Worm (Caenorhabditis elegans) whole organism, late embryonic: ENCODE data around the gene cyp-35A3.

Source experiments
- C08G9.2 ChIP-seq: sonication (generic microtip); optimal IDR thresholded peaks from 2 replicates; lab custom pipeline; 2016; ENCODE audit warnings: mild to moderate bottlenecking, missing genetic modification characterization, moderate library complexity, missing compliant biosample characterization
- C38D4.7 ChIP-seq: fragments of 200-800 bp; sonication (Bioruptor generic); optimal IDR thresholded peaks from 2 replicates; lab custom pipeline; 2018; ENCODE audit warnings: mild to moderate bottlenecking, missing genetic modification characterization, moderate library complexity, missing compliant biosample characterization
- K02D7.2 ChIP-seq: sonication (generic microtip); optimal IDR thresholded peaks from 2 replicates; lab custom pipeline; 2017; ENCODE audit warnings: mild to moderate bottlenecking, missing genetic modification characterization, missing compliant biosample characterization
- K09A11.1 ChIP-seq: sonication (generic microtip); optimal IDR thresholded peaks from 2 replicates; lab custom pipeline; 2017; ENCODE audit warnings: antibody characterized with exemption, mild to moderate bottlenecking, missing genetic modification characterization, missing compliant biosample characterization; ENCODE audit not compliant: insufficient read depth
- T23F11.4 ChIP-seq: fragments of 200-800 bp; sonication (Bioruptor generic); optimal IDR thresholded peaks from 2 replicates; lab custom pipeline; 2018; ENCODE audit warnings: mild to moderate bottlenecking, missing genetic modification characterization, missing compliant biosample characterization
- Y22D7AL.16 ChIP-seq: sonication (generic microtip); optimal IDR thresholded peaks from 2 replicates; lab custom pipeline; 2016; ENCODE audit warnings: missing genetic modification characterization, missing compliant biosample characterization
- ahr-1 ChIP-seq: sonication (generic microtip); optimal IDR thresholded peaks from 2 replicates; lab custom pipeline; 2016; ENCODE audit warnings: missing genetic modification characterization, missing compliant biosample characterization
- ama-1 ChIP-seq: fragments of 150-350 bp; optimal IDR thresholded peaks from 2 replicates; lab custom pipeline; 2014
- ceh-14 ChIP-seq: sonication (generic microtip); optimal IDR thresholded peaks from 2 replicates; lab custom pipeline; 2016; ENCODE audit warnings: missing genotype, missing genetic modification characterization, missing compliant biosample characterization
- ceh-19 ChIP-seq: fragments of 200-800 bp; sonication (Bioruptor generic); optimal IDR thresholded peaks from 2 replicates; lab custom pipeline; 2018; ENCODE audit warnings: mild to moderate bottlenecking, missing genetic modification characterization, missing compliant biosample characterization
- ceh-2 ChIP-seq: sonication (generic microtip); optimal IDR thresholded peaks from 2 replicates; lab custom pipeline; 2016; ENCODE audit warnings: missing genotype, missing genetic modification characterization, missing compliant biosample characterization
- ceh-24 ChIP-seq: sonication (generic microtip); optimal IDR thresholded peaks from 2 replicates; lab custom pipeline; 2016; ENCODE audit warnings: mild to moderate bottlenecking, missing genetic modification characterization, missing compliant biosample characterization
- ceh-31 ChIP-seq: sonication (generic microtip); optimal IDR thresholded peaks from 2 replicates; lab custom pipeline; 2016; ENCODE audit warnings: missing genetic modification characterization, missing compliant biosample characterization
- ceh-34 ChIP-seq: sonication (generic microtip); optimal IDR thresholded peaks from 2 replicates; lab custom pipeline; 2016; ENCODE audit warnings: mild to moderate bottlenecking, missing genetic modification characterization, missing compliant biosample characterization
- ceh-45 ChIP-seq: fragments of 200-800 bp; sonication (Bioruptor generic); IDR thresholded peaks from 2 replicates; pipeline ENCODE4 v1.3.6; 2022; ENCODE audit warnings: missing genetic modification reagents, missing genetic modification characterization, missing compliant biosample characterization
- ceh-48 ChIP-seq: sonication (generic microtip); optimal IDR thresholded peaks from 2 replicates; lab custom pipeline; 2016; ENCODE audit warnings: missing genetic modification characterization, inconsistent platforms, missing compliant biosample characterization
- ceh-6 ChIP-seq: fragments of 200-800 bp; sonication (Bioruptor generic); optimal IDR thresholded peaks from 2 replicates; lab custom pipeline; 2018; ENCODE audit warnings: mild to moderate bottlenecking, missing genetic modification characterization, missing compliant biosample characterization
- ceh-9 ChIP-seq: sonication (generic microtip); optimal IDR thresholded peaks from 2 replicates; lab custom pipeline; 2016; ENCODE audit warnings: mild to moderate bottlenecking, missing genetic modification characterization, inconsistent platforms, missing compliant biosample characterization
- dmd-4 ChIP-seq: sonication (generic microtip); optimal IDR thresholded peaks from 2 replicates; lab custom pipeline; 2016; ENCODE audit warnings: borderline replicate concordance, missing genetic modification characterization, missing compliant biosample characterization
- elt-4 ChIP-seq: sonication (generic microtip); optimal IDR thresholded peaks from 2 replicates; lab custom pipeline; 2016; ENCODE audit warnings: missing genetic modification characterization, missing compliant biosample characterization
- ets-4 ChIP-seq: sonication (generic microtip); optimal IDR thresholded peaks from 2 replicates; lab custom pipeline; 2016; ENCODE audit warnings: missing genetic modification characterization, missing compliant biosample characterization
- eyg-1 ChIP-seq: sonication (generic microtip); optimal IDR thresholded peaks from 2 replicates; lab custom pipeline; 2016; ENCODE audit warnings: missing genotype, missing genetic modification characterization, missing compliant biosample characterization
- fkh-6 ChIP-seq: sonication (generic microtip); optimal IDR thresholded peaks from 2 replicates; lab custom pipeline; 2016; ENCODE audit warnings: missing genetic modification characterization, missing compliant biosample characterization
- gmeb-2 ChIP-seq: sonication (generic microtip); optimal IDR thresholded peaks from 2 replicates; lab custom pipeline; 2016; ENCODE audit warnings: missing genetic modification characterization, inconsistent platforms, missing compliant biosample characterization
- hlh-6 ChIP-seq: sonication (generic microtip); optimal IDR thresholded peaks from 2 replicates; lab custom pipeline; 2016; ENCODE audit warnings: missing genotype, missing genetic modification characterization, missing compliant biosample characterization
- mec-3 ChIP-seq: sonication (generic microtip); optimal IDR thresholded peaks from 2 replicates; lab custom pipeline; 2016; ENCODE audit warnings: borderline replicate concordance, missing genetic modification characterization, missing compliant biosample characterization
- nfya-1 ChIP-seq: sonication (generic microtip); optimal IDR thresholded peaks from 2 replicates; lab custom pipeline; 2017; ENCODE audit warnings: missing genetic modification characterization, mild to moderate bottlenecking, missing compliant biosample characterization, antibody characterized with exemption, moderate library complexity
- nhr-11 ChIP-seq: fragments of 150-350 bp; optimal IDR thresholded peaks from 2 replicates; lab custom pipeline; 2014; ENCODE audit warnings: missing biosample characterization, missing genetic modification characterization
- nhr-232 ChIP-seq: sonication (generic microtip); optimal IDR thresholded peaks from 2 replicates; lab custom pipeline; 2016; ENCODE audit warnings: missing genetic modification characterization, missing compliant biosample characterization
- pag-3 ChIP-seq: sonication (generic microtip); optimal IDR thresholded peaks from 2 replicates; lab custom pipeline; 2016; ENCODE audit warnings: missing compliant biosample characterization, missing genetic modification characterization, borderline replicate concordance
- pax-1 ChIP-seq: fragments of 150-350 bp; optimal IDR thresholded peaks from 2 replicates; lab custom pipeline; 2014; ENCODE audit warnings: missing biosample characterization, missing genetic modification characterization
- pha-4 ChIP-seq: fragments of 150-350 bp; optimal IDR thresholded peaks from 2 replicates; lab custom pipeline; 2018; ENCODE audit warnings: missing biosample characterization, missing genetic modification reagents, missing genetic modification characterization
- pqm-1 ChIP-seq: sonication (generic microtip); optimal IDR thresholded peaks from 2 replicates; lab custom pipeline; 2016; ENCODE audit warnings: missing genetic modification characterization, missing compliant biosample characterization
- rnt-1 ChIP-seq: sonication (generic microtip); optimal IDR thresholded peaks from 2 replicates; lab custom pipeline; 2016; ENCODE audit warnings: missing genetic modification characterization, missing compliant biosample characterization
- sdc-2 ChIP-seq: sonication (generic microtip); optimal IDR thresholded peaks from 2 replicates; lab custom pipeline; 2016; ENCODE audit warnings: missing genotype, missing genetic modification characterization, missing compliant biosample characterization
- sox-4 ChIP-seq: sonication (generic microtip); optimal IDR thresholded peaks from 2 replicates; lab custom pipeline; 2017; ENCODE audit warnings: mild to moderate bottlenecking, missing genetic modification characterization, inconsistent platforms, missing compliant biosample characterization
- syd-9 ChIP-seq: sonication (generic microtip); optimal IDR thresholded peaks from 2 replicates; lab custom pipeline; 2016; ENCODE audit warnings: mild to moderate bottlenecking, missing genetic modification characterization, moderate library complexity, missing compliant biosample characterization
- ttx-3 ChIP-seq: sonication (generic microtip); optimal IDR thresholded peaks from 2 replicates; lab custom pipeline; 2016; ENCODE audit warnings: missing genetic modification reagents, missing genetic modification characterization, missing compliant biosample characterization
- unc-3 ChIP-seq, 2 experiments: fragments of 200-800 bp in 1 of 2; sonication (Bioruptor generic) in 1 of 2; sonication (generic microtip) in 1 of 2; conservative IDR thresholded peaks in 1 of 2; optimal IDR thresholded peaks in 1 of 2; 2 replicates each; pipeline versions ENCODE4 v1.3.6 to Lab custom; 2016 to 2022; ENCODE audit warnings: missing compliant biosample characterization in 2 of 2, missing genetic modification characterization in 2 of 2, missing genetic modification reagents in 1 of 2
- unc-42 ChIP-seq: sonication (generic microtip); optimal IDR thresholded peaks from 2 replicates; lab custom pipeline; 2016; ENCODE audit warnings: missing genotype, missing genetic modification characterization, missing compliant biosample characterization
- unc-86 ChIP-seq: sonication (generic microtip); optimal IDR thresholded peaks from 2 replicates; lab custom pipeline; 2016; ENCODE audit warnings: missing genetic modification characterization, missing compliant biosample characterization
- ztf-16 ChIP-seq: sonication (generic microtip); optimal IDR thresholded peaks from 2 replicates; lab custom pipeline; 2017; ENCODE audit warnings: missing genetic modification characterization, missing compliant biosample characterization

cyp-35A3 gene

DNA sequence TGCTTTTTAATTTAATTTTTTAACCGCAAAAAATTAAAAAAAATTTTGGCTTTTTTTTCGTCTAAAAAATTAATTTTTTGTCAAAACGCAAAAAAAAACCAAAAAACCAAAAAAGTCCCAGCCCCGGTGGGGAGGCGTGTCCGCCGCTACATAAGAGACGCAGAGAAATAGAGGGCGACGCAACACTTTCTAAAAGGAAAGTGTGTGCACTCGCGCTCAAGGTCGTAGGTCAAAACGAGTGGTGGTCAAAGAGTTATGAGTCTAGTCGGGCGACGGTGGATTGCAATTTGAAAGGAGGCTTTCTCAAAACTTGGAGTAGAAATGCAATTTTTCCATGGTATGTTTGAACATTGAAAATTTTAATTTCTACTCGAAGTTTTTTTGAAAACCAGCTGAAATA lies 17.8 kb upstream of the cyp-35A3 start:
- TF ChIP-seq T23F11.4 (no peak), pax-1 (no peak), eyg-1 (no peak), dmd-4 (tag; lab: Kevin White, UChicago) (no peak), ceh-14 (tag; lab: Kevin White, UChicago) (no peak), ama-1 (lab: Kevin White, UChicago) (no peak), C38D4.7 (GFP tag; lab: Kevin White, UChicago) (no peak), unc-3 (GFP tag; conservative IDR thresholded peaks at IDR 0.05; lab: Robert Waterston, UW) (no peak), unc-3 (tag; optimal IDR thresholded peaks at IDR 0.05; lab: Kevin White, UChicago) (no peak), ceh-34 (tag; lab: Kevin White, UChicago) (no peak), sdc-2 (no peak), unc-86 (no peak), ets-4 (tag; lab: Kevin White, UChicago) (no peak), pha-4 (tag; lab: Kevin White, UChicago) (no peak), ceh-45 (GFP tag; lab: Robert Waterston, UW) (no peak), C08G9.2 (tag; lab: Kevin White, UChicago) (no peak), mec-3 (tag; lab: Kevin White, UChicago) (no peak), ttx-3 (tag; lab: Kevin White, UChicago) (no peak), Y22D7AL.16 (no peak), unc-42 (tag; lab: Kevin White, UChicago) (no peak), ceh-48 (no peak)

DNA sequence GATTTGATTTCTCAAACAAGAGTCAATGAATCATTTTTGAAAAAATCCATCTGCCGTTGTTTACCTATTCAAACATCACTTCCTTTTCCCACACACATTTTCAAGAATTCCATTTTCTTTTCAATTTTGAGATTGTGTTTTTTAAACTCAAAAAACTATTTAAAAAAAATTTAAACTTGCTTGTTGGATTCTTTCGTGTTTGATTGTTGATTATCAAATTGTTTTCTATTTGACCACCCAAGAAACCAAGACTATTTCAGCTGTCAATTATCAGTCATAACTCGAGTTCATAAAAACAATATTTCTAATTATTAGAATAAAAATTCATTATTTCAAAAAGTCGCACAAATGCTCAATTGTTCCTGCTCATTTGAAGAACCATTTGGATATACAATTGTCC lies 17.2 kb upstream of the cyp-35A3 start, which contains the start of gene srh-8:
Gene srh-8 (plus strand): TSS at position 301 of the 400 bp plus-strand sequence.
- TF ChIP-seq pqm-1, result no peak
- no peak for TF ChIP-seq nhr-11 (tag; lab: Kevin White, UChicago)
- no peak for TF ChIP-seq nfya-1 (tag; lab: Kevin White, UChicago)
- TF ChIP-seq pax-1, result no peak
- no peak for TF ChIP-seq ceh-45 (GFP tag; lab: Robert Waterston, UW)
- TF ChIP-seq syd-9, result no peak
- TF ChIP-seq Y22D7AL.16, result no peak

DNA sequence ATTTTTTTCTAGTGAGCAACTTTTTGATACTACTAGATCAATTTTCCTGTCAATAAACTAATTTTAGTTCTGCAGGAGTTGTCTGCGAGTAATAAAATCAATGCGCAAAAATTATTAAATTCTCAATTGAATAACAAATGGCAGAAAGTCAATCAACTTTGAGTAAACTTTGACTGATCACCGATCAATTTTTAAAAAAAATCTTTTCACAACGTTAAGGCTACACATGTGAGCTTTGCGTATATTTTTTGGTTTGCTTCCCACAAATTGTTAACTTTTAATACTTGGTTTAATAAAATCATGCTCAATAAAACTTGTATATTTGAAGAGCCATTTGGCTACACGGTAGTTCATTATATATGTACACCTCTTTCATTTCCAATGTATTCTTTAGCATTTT lies 14.5 kb upstream of the cyp-35A3 start, which contains the start of gene srh-7:
Gene srh-7 (plus strand): TSS at position 301 of the 400 bp plus-strand sequence.
- TF ChIP-seq Y22D7AL.16 (no peak), nfya-1 (tag; lab: Kevin White, UChicago) (no peak), ama-1 (lab: Kevin White, UChicago) (no peak), ceh-48 (no peak), unc-42 (tag; lab: Kevin White, UChicago) (no peak)

DNA sequence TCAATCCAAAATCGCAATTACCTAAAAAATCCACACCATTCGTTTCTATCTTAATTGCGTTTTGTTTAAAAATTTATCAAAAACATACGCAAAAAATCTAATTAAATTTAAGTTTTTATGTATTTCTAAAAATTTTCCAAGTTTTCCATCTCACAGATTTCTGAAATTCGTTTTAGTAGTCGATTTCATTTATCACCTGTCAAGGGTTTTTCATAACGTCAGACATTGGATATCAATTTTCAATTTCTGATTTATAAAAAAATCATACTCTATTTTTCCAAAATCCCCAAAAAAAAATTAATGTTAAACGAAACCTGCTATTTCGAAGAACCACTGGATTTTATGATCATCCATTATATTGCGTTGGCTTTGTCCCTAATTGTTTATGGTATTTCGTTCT lies 12.2 kb upstream of the cyp-35A3 start, which contains the start of gene srh-4:
Gene srh-4 (plus strand): TSS at position 301 of the 400 bp plus-strand sequence.
- TF ChIP-seq gmeb-2, result no peak
- no peak for TF ChIP-seq ceh-2 (tag; lab: Kevin White, UChicago)
- TF ChIP-seq ama-1 (lab: Kevin White, UChicago), result no peak
- TF ChIP-seq pha-4 (tag; lab: Kevin White, UChicago), result no peak
- TF ChIP-seq nhr-232 (tag; lab: Kevin White, UChicago), result no peak
- no peak for TF ChIP-seq rnt-1 (tag; lab: Kevin White, UChicago)
- TF ChIP-seq K02D7.2 (tag; lab: Kevin White, UChicago), result no peak
- TF ChIP-seq ceh-31 (tag; lab: Kevin White, UChicago), result no peak
- no peak for TF ChIP-seq hlh-6 (tag; lab: Kevin White, UChicago)
- no peak for TF ChIP-seq pag-3 (tag; lab: Kevin White, UChicago)
- no peak for TF ChIP-seq syd-9

DNA sequence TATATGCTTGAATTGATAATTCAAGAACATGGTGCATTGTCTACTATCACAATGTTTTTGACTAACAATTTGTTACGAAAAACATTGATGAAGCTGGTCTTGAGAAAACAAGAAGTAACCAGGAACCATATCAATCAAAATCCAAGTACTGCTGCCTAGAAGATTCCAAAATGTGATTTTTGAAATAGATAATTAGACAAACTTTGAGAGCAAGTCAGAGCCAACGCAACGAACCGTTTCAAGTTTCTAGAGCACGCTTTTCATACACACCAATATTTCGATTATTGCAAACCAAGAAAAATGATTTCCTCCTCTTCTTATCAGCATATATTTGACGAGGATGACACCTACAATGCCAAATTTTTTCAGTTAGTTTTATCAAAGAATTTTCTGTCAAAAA lies 5.6 kb upstream of the cyp-35A3 start, which contains the start of gene srw-89:
Gene srw-89 (plus strand): TSS at position 301 of the 400 bp plus-strand sequence.
- no peak for TF ChIP-seq ceh-2 (tag; lab: Kevin White, UChicago)
- TF ChIP-seq ceh-6 (GFP tag; lab: Kevin White, UChicago), result no peak
- TF ChIP-seq ztf-16 (tag; lab: Kevin White, UChicago), result no peak
- no peak for TF ChIP-seq eyg-1
- TF ChIP-seq sox-4, result no peak
- no peak for TF ChIP-seq ama-1 (lab: Kevin White, UChicago)
- TF ChIP-seq ahr-1 (tag; lab: Kevin White, UChicago), result no peak
- no peak for TF ChIP-seq ceh-19 (GFP tag; lab: Kevin White, UChicago)
- TF ChIP-seq ceh-24 (tag; lab: Kevin White, UChicago), result no peak
- no peak for TF ChIP-seq elt-4 (tag; lab: Kevin White, UChicago)
- no peak for TF ChIP-seq ceh-9
- TF ChIP-seq pqm-1, result no peak
- no peak for TF ChIP-seq pax-1
- TF ChIP-seq hlh-6 (tag; lab: Kevin White, UChicago), result no peak
- no peak for TF ChIP-seq dmd-4 (tag; lab: Kevin White, UChicago)
- no peak for TF ChIP-seq fkh-6 (tag; lab: Kevin White, UChicago)
- TF ChIP-seq K09A11.1 (tag; lab: Kevin White, UChicago), result no peak
- TF ChIP-seq syd-9, result no peak
- no peak for TF ChIP-seq K02D7.2 (tag; lab: Kevin White, UChicago)
- no peak for TF ChIP-seq ceh-45 (GFP tag; lab: Robert Waterston, UW)
